ENCODE assay signal across 2 worm cellular contexts in the genomic region with DNA sequence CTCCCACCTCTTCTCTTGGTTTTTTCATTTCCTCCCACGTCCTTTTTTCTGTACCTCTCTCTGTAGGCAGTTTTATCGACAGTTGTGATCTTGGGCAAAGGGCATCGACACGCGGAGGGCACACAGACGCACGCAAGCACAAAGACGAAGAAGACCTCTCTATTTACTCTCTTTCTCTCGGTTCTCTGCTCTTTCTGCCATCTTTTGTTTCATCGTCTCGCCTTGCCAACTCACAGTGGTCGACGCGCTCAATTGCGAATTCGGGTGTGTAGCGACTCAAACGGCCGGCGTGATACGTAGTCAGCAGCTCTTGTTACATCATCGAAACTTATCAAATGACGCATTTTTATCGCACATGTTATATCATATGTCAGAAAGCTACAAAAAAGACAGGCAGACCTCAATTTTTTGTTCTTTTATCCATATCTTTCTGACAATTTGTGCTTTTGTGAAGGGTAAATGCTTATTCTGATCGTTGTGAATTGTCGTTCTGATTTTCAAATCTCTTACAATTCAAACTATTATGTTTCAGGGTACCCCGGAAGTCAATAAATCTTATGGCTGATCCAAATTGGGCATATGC.
A peak's percentile ranks its signal among the peaks of the same experiment; 100 is the strongest.
TF ChIP-seq lines count a peak whose summit lies in the region.

TSS of gene puf-9 (plus strand) at position 533 of the 583 bp plus-strand sequence.

TF ChIP-seq in whole organism, L1 larva, 84 proteins besides CTCF, POLR2A, EP300 and RAD21 (continued from another document):
- peak; percentile 84 for TF ChIP-seq pag-3 (tag; optimal IDR thresholded peaks at IDR 0.05; lab: Kevin White, UChicago; ENCODE audit: borderline replicate concordance, insufficient read depth)
- TF ChIP-seq nhr-19 (GFP tag; conservative IDR thresholded peaks at IDR 0.05; lab: Robert Waterston, UW): peak; percentile 100
- peak; percentile 98 for TF ChIP-seq egl-13 (tag; optimal IDR thresholded peaks at IDR 0.05; lab: Kevin White, UChicago)
- TF ChIP-seq fkh-4 (tag; optimal IDR thresholded peaks at IDR 0.05; lab: Kevin White, UChicago; ENCODE audit: borderline replicate concordance): peak; percentile 81
- TF ChIP-seq ceh-90 (tag; optimal IDR thresholded peaks at IDR 0.05; lab: Kevin White, UChicago): no peak
- TF ChIP-seq egl-27 (tag; optimal IDR thresholded peaks at IDR 0.05; lab: Kevin White, UChicago): peak; percentile 99
- TF ChIP-seq nhr-20 (tag; optimal IDR thresholded peaks at IDR 0.05; lab: Kevin White, UChicago): peak; percentile 100
- TF ChIP-seq dpl-1 (GFP tag; optimal IDR thresholded peaks at IDR 0.05; lab: Kevin White, UChicago): peak; percentile 87 to 90 (median 88)
- TF ChIP-seq fkh-8 (tag; optimal IDR thresholded peaks at IDR 0.05; lab: Kevin White, UChicago): peak; percentile 100
- no peak for TF ChIP-seq pqm-1 (tag; optimal IDR thresholded peaks at IDR 0.05; lab: Kevin White, UChicago)
- TF ChIP-seq unc-62 (GFP tag; optimal IDR thresholded peaks at IDR 0.05; lab: Kevin White, UChicago): peak; percentile 84
- no peak for TF ChIP-seq hlh-17 (GFP tag; optimal IDR thresholded peaks at IDR 0.05; lab: Kevin White, UChicago; ENCODE audit: borderline replicate concordance)
- no peak for TF ChIP-seq ets-5 (GFP tag; IDR thresholded peaks at IDR 0.05; lab: Robert Waterston, UW)
- TF ChIP-seq nhr-11 (tag; optimal IDR thresholded peaks at IDR 0.05; lab: Kevin White, UChicago): peak; percentile 96
- TF ChIP-seq nhr-47 (tag; optimal IDR thresholded peaks at IDR 0.05; lab: Kevin White, UChicago): peak; percentile 100
- peak; percentile 92 for TF ChIP-seq zip-4 (GFP tag; optimal IDR thresholded peaks at IDR 0.05; lab: Kevin White, UChicago)
- TF ChIP-seq lsy-2 (tag; optimal IDR thresholded peaks at IDR 0.05; lab: Kevin White, UChicago): peak; percentile 97
- peak; percentile 99 for TF ChIP-seq grh-1 (GFP tag; IDR thresholded peaks at IDR 0.05; lab: Robert Waterston, UW)
- TF ChIP-seq ces-1 (GFP tag; optimal IDR thresholded peaks at IDR 0.05; lab: Kevin White, UChicago): no peak
- peak; percentile 100 for TF ChIP-seq nhr-77 (tag; optimal IDR thresholded peaks at IDR 0.05; lab: Kevin White, UChicago)
- peak; percentile 100 for TF ChIP-seq nhr-71 (tag; optimal IDR thresholded peaks at IDR 0.05; lab: Kevin White, UChicago)
- peak; percentile 50 for TF ChIP-seq nhr-12 (tag; optimal IDR thresholded peaks at IDR 0.05; lab: Kevin White, UChicago)
- peak; percentile 91 for TF ChIP-seq snpc-4 (tag; optimal IDR thresholded peaks at IDR 0.05; lab: Kevin White, UChicago)
- TF ChIP-seq unc-98 (GFP tag; IDR thresholded peaks at IDR 0.05; lab: Robert Waterston, UW): peak; percentile 83
- TF ChIP-seq lin-14 (GFP tag; optimal IDR thresholded peaks at IDR 0.05; lab: Kevin White, UChicago): peak; percentile 100
- TF ChIP-seq elt-3 (tag; optimal IDR thresholded peaks at IDR 0.05; lab: Kevin White, UChicago): peak; percentile 74 to 100 (median 99)
- peak; percentile 99 for TF ChIP-seq ceh-88 (GFP tag; IDR thresholded peaks at IDR 0.05; lab: Robert Waterston, UW)
- TF ChIP-seq nhr-76 (tag; optimal IDR thresholded peaks at IDR 0.05; lab: Kevin White, UChicago): peak; percentile 88

TF ChIP-seq in whole organism, young adult, 124 proteins besides CTCF, POLR2A, EP300 and RAD21 (continued from another document):
- TF ChIP-seq nfyb-1 (GFP tag; IDR thresholded peaks at IDR 0.05; lab: Robert Waterston, UW) (peak; percentile 95), ceh-40 (GFP tag; IDR thresholded peaks at IDR 0.05; lab: Robert Waterston, UW) (0 out of 2 replicates have a peak, but pooled peaks have one; percentile 28), attf-3 (GFP tag; conservative IDR thresholded peaks at IDR 0.05; lab: Robert Waterston, UW) (peak; percentile 61), lin-54 (GFP tag; optimal IDR thresholded peaks at IDR 0.05; lab: Kevin White, UChicago) (peak; percentile 82), Y53G8AR.9 (GFP tag; conservative IDR thresholded peaks at IDR 0.05; lab: Robert Waterston, UW) (peak; percentile 92), lin-35 (GFP tag; optimal IDR thresholded peaks at IDR 0.05; lab: Kevin White, UChicago) (peak in 1 of 3 experiments; percentile 94), bed-1 (GFP tag; IDR thresholded peaks at IDR 0.05; lab: Robert Waterston, UW) (0 out of 2 replicates have a peak, but pooled peaks have one; percentile 54), xnd-1 (tag; optimal IDR thresholded peaks at IDR 0.05; lab: Kevin White, UChicago) (no peak), B0261.1 (tag; optimal IDR thresholded peaks at IDR 0.05; lab: Kevin White, UChicago) (peak; percentile 37), nfya-2 (GFP tag; IDR thresholded peaks at IDR 0.05; lab: Robert Waterston, UW) (no peak), T07F8.4 (tag; optimal IDR thresholded peaks at IDR 0.05; lab: Kevin White, UChicago) (peak; percentile 19), F33H1.4 (GFP tag; IDR thresholded peaks at IDR 0.05; lab: Robert Waterston, UW) (peak; percentile 59), ccch-3 (GFP tag; optimal IDR thresholded peaks at IDR 0.05; lab: Kevin White, UChicago) (no peak), atf-7 (tag; optimal IDR thresholded peaks at IDR 0.05; lab: Kevin White, UChicago) (peak; percentile 97), pha-4 (tag; optimal IDR thresholded peaks at IDR 0.05; lab: Kevin White, UChicago) (peak; percentile 98), mxl-1 (tag; optimal IDR thresholded peaks at IDR 0.05; lab: Kevin White, UChicago) (no peak), aptf-3 (GFP tag; IDR thresholded peaks at IDR 0.05; lab: Robert Waterston, UW) (no peak), sdz-38 (tag; optimal IDR thresholded peaks at IDR 0.05; lab: Kevin White, UChicago) (no peak), Y67H2A.10 (GFP tag; conservative IDR thresholded peaks at IDR 0.05; lab: Robert Waterston, UW) (peak; percentile 92), B0336.3 (GFP tag; IDR thresholded peaks at IDR 0.05; lab: Robert Waterston, UW) (peak; percentile 97), C17E4.6 (GFP tag; IDR thresholded peaks at IDR 0.05; lab: Robert Waterston, UW) (peak; percentile 87), ztf-28 (GFP tag; IDR thresholded peaks at IDR 0.05; lab: Robert Waterston, UW) (no peak), let-607 (tag; optimal IDR thresholded peaks at IDR 0.05; lab: Kevin White, UChicago) (peak; percentile 98 to 99), unc-130 (GFP tag; optimal IDR thresholded peaks at IDR 0.05; lab: Kevin White, UChicago) (no peak), fkh-3 (tag; optimal IDR thresholded peaks at IDR 0.05; lab: Kevin White, UChicago) (no peak), K11D2.4 (GFP tag; IDR thresholded peaks at IDR 0.05; lab: Robert Waterston, UW) (peak; percentile 97), die-1 (tag; optimal IDR thresholded peaks at IDR 0.05; lab: Kevin White, UChicago) (peak; percentile 61), snpc-1.3 (tag; optimal IDR thresholded peaks at IDR 0.05; lab: Kevin White, UChicago; ENCODE audit: insufficient read depth) (no peak), dpff-1 (tag; optimal IDR thresholded peaks at IDR 0.05; lab: Kevin White, UChicago) (peak; percentile 79), zfh-2 (GFP tag; conservative IDR thresholded peaks at IDR 0.05; lab: Robert Waterston, UW) (peak; percentile 99), mcd-1 (GFP tag; IDR thresholded peaks at IDR 0.05; lab: Robert Waterston, UW) (peak; percentile 99), mes-4 (tag; optimal IDR thresholded peaks at IDR 0.05; lab: Kevin White, UChicago) (no peak), hmg-1.2 (GFP tag; IDR thresholded peaks at IDR 0.05; lab: Robert Waterston, UW) (peak; percentile 92), nhr-179 (tag; optimal IDR thresholded peaks at IDR 0.05; lab: Kevin White, UChicago) (no peak), lsl-1 (GFP tag; optimal IDR thresholded peaks at IDR 0.05; lab: Kevin White, UChicago) (peak; percentile 7), ceh-58 (GFP tag; IDR thresholded peaks at IDR 0.05; lab: Robert Waterston, UW) (no peak), nhr-80 (tag; optimal IDR thresholded peaks at IDR 0.05; lab: Kevin White, UChicago) (peak; percentile 100), him-1 (tag; optimal IDR thresholded peaks at IDR 0.05; lab: Kevin White, UChicago) (no peak)
